Fruit fly (Drosophila melanogaster): Measurements from ENCODE around the gene hoe1.

The hoe1 gene

DNA sequence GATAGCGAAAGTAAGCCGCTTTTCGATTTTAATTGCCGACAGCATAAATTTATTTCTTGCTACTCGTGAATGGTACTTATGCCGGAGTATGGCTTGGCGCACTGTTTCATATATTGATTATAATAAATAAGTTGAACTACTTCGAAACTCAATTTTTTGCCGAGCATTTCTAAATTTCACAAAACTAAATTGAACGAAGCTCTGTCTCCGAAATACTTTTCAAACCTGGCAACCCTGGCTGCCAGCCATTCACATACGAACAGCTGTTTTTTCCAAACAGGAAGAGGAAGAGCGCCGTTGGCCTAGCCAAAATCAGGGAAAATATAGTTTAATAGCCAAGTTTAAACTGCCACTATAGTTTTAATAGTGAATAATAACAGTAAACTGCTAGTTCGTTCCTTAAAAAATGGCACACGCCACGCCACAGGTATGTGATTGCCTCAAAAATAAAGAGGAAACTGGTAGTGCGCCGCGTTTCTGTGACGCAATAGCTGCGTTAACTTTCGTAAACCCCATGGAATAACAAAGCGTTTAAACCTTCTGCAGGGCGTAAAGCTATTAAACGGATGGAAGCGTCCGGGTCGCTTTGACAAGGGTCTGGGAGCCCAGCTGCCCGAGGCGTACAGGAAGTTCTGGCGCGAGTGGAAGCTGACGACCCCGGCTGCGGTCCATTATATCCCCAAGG lies 41.7 kb upstream of the hoe1 start, which contains the start of gene mRpL28 (continued):
- TF ChIP-seq CHES-1-like (GFP tag; optimal IDR thresholded peaks at IDR 0.05) (peak; percentile 27), grau (tag; optimal IDR thresholded peaks at IDR 0.05) (peak; percentile 37), lov (optimal IDR thresholded peaks at IDR 0.05) (no peak), lov (GFP tag; IDR thresholded peaks at IDR 0.05) (no peak), CG16813 (GFP tag; IDR thresholded peaks at IDR 0.05; ENCODE audit: partially characterized antibody) (peak; percentile 20; the same call in 1 of the 3 replicates), CG12391 (tag; optimal IDR thresholded peaks at IDR 0.05) (peak; percentile 40), CG17829 (tag; optimal IDR thresholded peaks at IDR 0.05) (peak; percentile 7), CG3995 (GFP tag; optimal IDR thresholded peaks at IDR 0.05) (peak; percentile 29), sens (GFP tag) (peak; percentile 87), Nf-YC (tag; optimal IDR thresholded peaks at IDR 0.05) (peak; percentile 40), CG2120 (GFP tag; optimal IDR thresholded peaks at IDR 0.05) (peak; percentile 58), Bgb (GFP tag; IDR thresholded peaks at IDR 0.05; ENCODE audit: partially characterized antibody) (peak; percentile 10; the same call in 1 of the 2 replicates), sna (GFP tag; IDR thresholded peaks at IDR 0.05; ENCODE audit: partially characterized antibody) (peak; percentile 45; the same call in 1 of the 2 replicates), CG1603 (tag; optimal IDR thresholded peaks at IDR 0.05) (peak; percentile 42), CG4328 (GFP tag; optimal IDR thresholded peaks at IDR 0.05) (peak; percentile 18), BtbVII (GFP tag; optimal IDR thresholded peaks at IDR 0.05) (peak; percentile 14), Pdp1 (GFP tag; optimal IDR thresholded peaks at IDR 0.05) (peak in 1 of 2 experiments; percentile 97), Scr (GFP tag; IDR thresholded peaks at IDR 0.05; ENCODE audit: partially characterized antibody) (peak; percentile 44; the same call in 1 of the 2 replicates), pzg (GFP tag; optimal IDR thresholded peaks at IDR 0.05) (peak; percentile 44), az2 (GFP tag; optimal IDR thresholded peaks at IDR 0.05) (no peak), Med (GFP tag) (peak; percentile 63), Mad (GFP tag; optimal IDR thresholded peaks at IDR 0.05) (peak; percentile 18), nmo (GFP tag; optimal IDR thresholded peaks at IDR 0.05) (peak; percentile 12), Dll (GFP tag; IDR thresholded peaks at IDR 0.05; ENCODE audit: partially characterized antibody) (peak; percentile 46; the same call in 1 of the 4 replicates), CG9817 (tag; optimal IDR thresholded peaks at IDR 0.05) (no peak), CG9932 (GFP tag; IDR thresholded peaks at IDR 0.05) (peak; percentile 67), prd (optimal IDR thresholded peaks at IDR 0.05) (no peak), prd (GFP tag; IDR thresholded peaks at IDR 0.05) (0 out of 3 replicates have a peak, but pooled peaks have one; percentile 26), fru (optimal IDR thresholded peaks at IDR 0.05) (no peak), pan (optimal IDR thresholded peaks at IDR 0.05) (no peak), pan (GFP tag; optimal IDR thresholded peaks at IDR 0.05 in 1 of 2, IDR thresholded peaks at IDR 0.05 in 1 of 2) (no peak), crp (GFP tag; optimal IDR thresholded peaks at IDR 0.05) (peak; percentile 55 to 95), NfI (GFP tag; optimal IDR thresholded peaks at IDR 0.05) (no peak), bab2 (GFP tag; optimal IDR thresholded peaks at IDR 0.05) (no peak), inv (GFP tag; IDR thresholded peaks at IDR 0.05; ENCODE audit: partially characterized antibody) (peak; percentile 19; the same call in 1 of the 2 replicates), org-1 (GFP tag; optimal IDR thresholded peaks at IDR 0.05) (no peak), CG18619 (GFP tag; optimal IDR thresholded peaks at IDR 0.05) (no peak), CG30020 (tag; optimal IDR thresholded peaks at IDR 0.05) (peak; percentile 39), Fer1 (GFP tag; optimal IDR thresholded peaks at IDR 0.05) (peak; percentile 50), CG10431 (GFP tag; optimal IDR thresholded peaks at IDR 0.05) (peak; percentile 1), tll (GFP tag; optimal IDR thresholded peaks at IDR 0.05) (no peak), bbx (GFP tag; IDR thresholded peaks at IDR 0.05; ENCODE audit: partially characterized antibody) (peak; percentile 56; the same call in 1 of the 2 replicates), CG6689 (GFP tag; IDR thresholded peaks at IDR 0.05) (0 out of 2 replicates have a peak, but pooled peaks have one; percentile 4), amos (GFP tag; IDR thresholded peaks at IDR 0.05; ENCODE audit: partially characterized antibody) (peak; percentile 28; the same call in 1 of the 2 replicates), CG15514 (GFP tag; optimal IDR thresholded peaks at IDR 0.05) (peak; percentile 26), dysf (GFP tag; IDR thresholded peaks at IDR 0.05) (no peak), CG13424 (tag; optimal IDR thresholded peaks at IDR 0.05) (peak; percentile 44), CG13287 (GFP tag; IDR thresholded peaks at IDR 0.05; ENCODE audit: partially characterized antibody) (peak; percentile 72; the same call in 1 of the 2 replicates)

Data from whole organism, embryonic.